Fruit fly (Drosophila melanogaster): ENCODE measurements around the gene CG33093.

DNA sequence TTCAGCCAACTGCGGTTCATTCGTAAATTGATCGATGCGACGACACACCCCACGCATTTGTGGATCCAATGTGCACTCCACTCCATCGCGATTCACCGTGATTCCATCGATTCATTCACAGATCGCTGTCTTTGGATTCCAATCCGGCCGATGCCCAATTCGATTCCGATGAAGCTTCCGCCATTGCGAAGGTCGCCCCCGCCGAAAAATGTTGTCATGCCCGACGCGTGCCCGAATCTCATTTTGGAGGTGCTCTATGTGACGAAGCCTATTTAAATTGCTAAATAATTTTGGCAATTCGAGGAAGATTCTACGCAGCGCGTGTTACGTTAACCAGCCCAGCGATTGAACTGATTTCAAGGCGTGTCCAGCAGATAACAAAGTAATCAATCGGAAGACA, 9.0 kb upstream of the CG33093 start:
- TF ChIP-seq Ets98B (GFP tag; IDR thresholded peaks at IDR 0.05): no peak
- TF ChIP-seq CG14655 (GFP tag; optimal IDR thresholded peaks at IDR 0.05): no peak
- no peak for TF ChIP-seq CG9948 (tag; optimal IDR thresholded peaks at IDR 0.05)
- no peak for TF ChIP-seq CG8159 (tag; optimal IDR thresholded peaks at IDR 0.05)
- no peak for TF ChIP-seq CG15710 (tag; optimal IDR thresholded peaks at IDR 0.05)
- no peak for TF ChIP-seq EcR (GFP tag; optimal IDR thresholded peaks at IDR 0.05)
- TF ChIP-seq CG17806 (tag; optimal IDR thresholded peaks at IDR 0.05): no peak
- no peak for TF ChIP-seq CG13204 (GFP tag; optimal IDR thresholded peaks at IDR 0.05)
- TF ChIP-seq rn (GFP tag; IDR thresholded peaks at IDR 0.05): no peak
- no peak for TF ChIP-seq CG10348 (GFP tag; IDR thresholded peaks at IDR 0.05)
- TF ChIP-seq CG34367 (tag; optimal IDR thresholded peaks at IDR 0.05): no peak
- TF ChIP-seq Pif1A (GFP tag; optimal IDR thresholded peaks at IDR 0.05): no peak

All from whole organism, pupa.